Worm (Caenorhabditis elegans) whole organism, L4 larva: ENCODE data around the gene rsp-5.

Experiments used
- aly-2 ChIP-seq: sonication (generic microtip); optimal IDR thresholded peaks from 2 replicates; lab custom pipeline; 2018; ENCODE audit warnings: missing biosample characterization, missing genetic modification characterization
- ceh-82 ChIP-seq: sonication (generic microtip); optimal IDR thresholded peaks from 2 replicates; lab custom pipeline; 2017; ENCODE audit warnings: missing biosample characterization, missing genetic modification characterization
- fkh-10 ChIP-seq: fragments of 150-350 bp; optimal IDR thresholded peaks from 2 replicates; lab custom pipeline; 2014; ENCODE audit warnings: missing biosample characterization, missing genetic modification reagents, missing genetic modification characterization
- hlh-11 ChIP-seq: fragments of 200-800 bp; sonication (Bioruptor generic); optimal IDR thresholded peaks from 2 replicates; lab custom pipeline; 2018; ENCODE audit warnings: mild to moderate bottlenecking, missing genetic modification characterization, missing compliant biosample characterization
- jun-1 ChIP-seq: fragments of 150-350 bp; optimal IDR thresholded peaks from 2 replicates; lab custom pipeline; 2014; ENCODE audit warnings: missing biosample characterization, missing genetic modification reagents, missing genetic modification characterization
- mep-1 ChIP-seq: fragments of 150-350 bp; sonication (generic microtip); optimal IDR thresholded peaks from 3 replicates; lab custom pipeline; 2014; ENCODE audit warnings: missing biosample characterization, missing genetic modification characterization
- mxl-2 ChIP-seq: fragments of 200-800 bp; sonication (Bioruptor generic); conservative IDR thresholded peaks from 2 replicates; pipeline ENCODE4 v1.3.6; 2022; ENCODE audit warnings: missing genetic modification reagents, missing genetic modification characterization, missing compliant biosample characterization
- nhr-11 ChIP-seq: fragments of 150-350 bp; optimal IDR thresholded peaks from 2 replicates; lab custom pipeline; 2014; ENCODE audit warnings: missing biosample characterization, missing genetic modification characterization
- nhr-28 ChIP-seq: fragments of 150-350 bp; optimal IDR thresholded peaks from 2 replicates; lab custom pipeline; 2014; ENCODE audit warnings: missing biosample characterization, missing genetic modification characterization
- nhr-76 ChIP-seq: fragments of 150-350 bp; optimal IDR thresholded peaks from 2 replicates; lab custom pipeline; 2014; ENCODE audit warnings: missing biosample characterization, missing genetic modification characterization
- snpc-4 ChIP-seq: fragments of 150-350 bp; optimal IDR thresholded peaks from 2 replicates; lab custom pipeline; 2014; ENCODE audit warnings: missing biosample characterization, missing genetic modification characterization
- unc-130 ChIP-seq: sonication (generic microtip); optimal IDR thresholded peaks from 2 replicates; lab custom pipeline; 2016; ENCODE audit warnings: missing genetic modification reagents, missing genetic modification characterization, missing compliant biosample characterization
- zag-1 ChIP-seq: fragments of 150-350 bp; optimal IDR thresholded peaks from 2 replicates; lab custom pipeline; 2014; ENCODE audit warnings: missing biosample characterization, missing genetic modification characterization

ce11 chrII:6497137-6497536 is 7.2 kb downstream of the rsp-5 start:
- TF ChIP-seq hlh-11 (tag; lab: Kevin White, UChicago): no peak
- TF ChIP-seq fkh-10 (GFP tag; lab: Kevin White, UChicago): no peak
- TF ChIP-seq nhr-28: no peak
- no peak for TF ChIP-seq jun-1 (tag; lab: Kevin White, UChicago)
- TF ChIP-seq nhr-11 (tag; lab: Kevin White, UChicago): no peak
- TF ChIP-seq nhr-76 (tag; lab: Kevin White, UChicago): no peak
- TF ChIP-seq aly-2: no peak
- no peak for TF ChIP-seq mep-1
- TF ChIP-seq zag-1: no peak
- TF ChIP-seq unc-130 (GFP tag; lab: Kevin White, UChicago): no peak
- TF ChIP-seq ceh-82: no peak
- TF ChIP-seq snpc-4 (tag; lab: Kevin White, UChicago): no peak
- no peak for TF ChIP-seq mxl-2 (GFP tag; lab: Robert Waterston, UW)
